Worm (Caenorhabditis elegans): ENCODE measurements around the gene Y73C8B.1.
A peak's percentile ranks its signal among the peaks of the same experiment; 100 is the strongest.

Y73C8B.1 gene

ce11 chrV:3193091-3193608, 3.5 kb downstream of the Y73C8B.1 start, which contains the start of the genes Y73C8B.3 and Y73C8B.9 (continued):
- no peak for TF ChIP-seq hlh-17 (GFP tag; optimal IDR thresholded peaks at IDR 0.05; ENCODE audit: borderline replicate concordance)
- no peak for TF ChIP-seq jun-1 (tag; optimal IDR thresholded peaks at IDR 0.05)
- TF ChIP-seq ceh-88 (GFP tag; IDR thresholded peaks at IDR 0.05), result no peak
- TF ChIP-seq alr-1 (tag; optimal IDR thresholded peaks at IDR 0.05; ENCODE audit: borderline replicate concordance), result no peak
- peak; percentile 42 for TF ChIP-seq nhr-85 (tag)

- TF ChIP-seq tlp-1 (tag; optimal IDR thresholded peaks at IDR 0.05) (no peak), lin-14 (GFP tag; optimal IDR thresholded peaks at IDR 0.05) (no peak), lir-3 (tag; optimal IDR thresholded peaks at IDR 0.05; ENCODE audit: poor library complexity) (no peak), hlh-17 (GFP tag; optimal IDR thresholded peaks at IDR 0.05; ENCODE audit: borderline replicate concordance) (no peak), unc-130 (tag; optimal IDR thresholded peaks at IDR 0.05) (no peak), zag-1 (tag; optimal IDR thresholded peaks at IDR 0.05) (no peak), swsn-7 (tag; optimal IDR thresholded peaks at IDR 0.05) (no peak), nhr-28 (tag; optimal IDR thresholded peaks at IDR 0.05) (no peak), xbp-1 (tag; optimal IDR thresholded peaks at IDR 0.05) (no peak), elt-3 (tag; optimal IDR thresholded peaks at IDR 0.05) (no peak), elt-2 (tag; optimal IDR thresholded peaks at IDR 0.05) (no peak), efl-1 (optimal IDR thresholded peaks at IDR 0.05) (no peak), efl-1 (GFP tag; optimal IDR thresholded peaks at IDR 0.05 in 1 of 2) (no peak), nhr-12 (tag; optimal IDR thresholded peaks at IDR 0.05) (no peak), fkh-8 (tag; optimal IDR thresholded peaks at IDR 0.05) (no peak), fos-1 (tag; optimal IDR thresholded peaks at IDR 0.05) (no peak), unc-98 (GFP tag; IDR thresholded peaks at IDR 0.05) (no peak), lsy-2 (tag; optimal IDR thresholded peaks at IDR 0.05) (no peak), nhr-19 (GFP tag; conservative IDR thresholded peaks at IDR 0.05) (no peak)
Measured at ce11 chrV:3188043-3188442, 8.6 kb downstream of the Y73C8B.1 start, which contains the start of gene lag-2. lag-2 (plus strand) TSS chrV:3188343.

ce11 chrV:3185855-3186254, 10.8 kb downstream of the Y73C8B.1 start:
- TF ChIP-seq fos-1 (tag; optimal IDR thresholded peaks at IDR 0.05), result no peak
- no peak for TF ChIP-seq swsn-7 (tag; optimal IDR thresholded peaks at IDR 0.05)
- TF ChIP-seq nhr-84 (tag; optimal IDR thresholded peaks at IDR 0.05), result no peak
- no peak for TF ChIP-seq rnt-1 (tag; optimal IDR thresholded peaks at IDR 0.05)
- no peak for TF ChIP-seq efl-1 (optimal IDR thresholded peaks at IDR 0.05)
- no peak for TF ChIP-seq efl-1 (GFP tag; optimal IDR thresholded peaks at IDR 0.05 in 1 of 2)
- TF ChIP-seq unc-130 (tag; optimal IDR thresholded peaks at IDR 0.05), result no peak
- TF ChIP-seq elt-3 (tag; optimal IDR thresholded peaks at IDR 0.05), result no peak
- TF ChIP-seq lir-3 (tag; optimal IDR thresholded peaks at IDR 0.05; ENCODE audit: poor library complexity), result no peak
- no peak for TF ChIP-seq pax-3 (tag; optimal IDR thresholded peaks at IDR 0.05)
- no peak for TF ChIP-seq zip-4 (GFP tag; optimal IDR thresholded peaks at IDR 0.05)

ce11 chrV:3176161-3176560, 20.5 kb downstream of the Y73C8B.1 start, which contains the start of gene srab-8:
srab-8 (plus strand) TSS chrV:3176461.
- TF ChIP-seq hlh-4 (tag; optimal IDR thresholded peaks at IDR 0.05) (peak; percentile 90), vab-15 (tag; optimal IDR thresholded peaks at IDR 0.05) (no peak)

- no peak for TF ChIP-seq tlp-1 (tag; optimal IDR thresholded peaks at IDR 0.05)
- no peak for TF ChIP-seq snpc-4 (tag; optimal IDR thresholded peaks at IDR 0.05)
- TF ChIP-seq aly-2 (tag; optimal IDR thresholded peaks at IDR 0.05), result no peak
- no peak for TF ChIP-seq fkh-4 (tag; optimal IDR thresholded peaks at IDR 0.05; ENCODE audit: borderline replicate concordance)
- no peak for TF ChIP-seq blmp-1 (tag; optimal IDR thresholded peaks at IDR 0.05)
- TF ChIP-seq nhr-19 (GFP tag; conservative IDR thresholded peaks at IDR 0.05), result no peak
- no peak for TF ChIP-seq lin-14 (GFP tag; optimal IDR thresholded peaks at IDR 0.05)
- TF ChIP-seq sox-4 (tag; optimal IDR thresholded peaks at IDR 0.05), result no peak
- no peak for TF ChIP-seq nhr-11 (tag; optimal IDR thresholded peaks at IDR 0.05)
- no peak for TF ChIP-seq ztf-11 (tag; optimal IDR thresholded peaks at IDR 0.05)
- TF ChIP-seq elt-2 (tag; optimal IDR thresholded peaks at IDR 0.05), result no peak
- no peak for TF ChIP-seq nhr-77 (tag; optimal IDR thresholded peaks at IDR 0.05)
- TF ChIP-seq nhr-76 (tag; optimal IDR thresholded peaks at IDR 0.05), result no peak
- no peak for TF ChIP-seq ceh-88 (GFP tag; IDR thresholded peaks at IDR 0.05)
- no peak for TF ChIP-seq ztf-4 (tag; optimal IDR thresholded peaks at IDR 0.05)
- no peak for TF ChIP-seq fos-1 (tag; optimal IDR thresholded peaks at IDR 0.05)
- no peak for TF ChIP-seq zip-4 (GFP tag; optimal IDR thresholded peaks at IDR 0.05)
Measured at ce11 chrV:3171625-3172024, 25.1 kb downstream of the Y73C8B.1 start.
